Fruit fly (Drosophila melanogaster): ENCODE data around the gene RpL32.

RpL32 gene

DNA sequence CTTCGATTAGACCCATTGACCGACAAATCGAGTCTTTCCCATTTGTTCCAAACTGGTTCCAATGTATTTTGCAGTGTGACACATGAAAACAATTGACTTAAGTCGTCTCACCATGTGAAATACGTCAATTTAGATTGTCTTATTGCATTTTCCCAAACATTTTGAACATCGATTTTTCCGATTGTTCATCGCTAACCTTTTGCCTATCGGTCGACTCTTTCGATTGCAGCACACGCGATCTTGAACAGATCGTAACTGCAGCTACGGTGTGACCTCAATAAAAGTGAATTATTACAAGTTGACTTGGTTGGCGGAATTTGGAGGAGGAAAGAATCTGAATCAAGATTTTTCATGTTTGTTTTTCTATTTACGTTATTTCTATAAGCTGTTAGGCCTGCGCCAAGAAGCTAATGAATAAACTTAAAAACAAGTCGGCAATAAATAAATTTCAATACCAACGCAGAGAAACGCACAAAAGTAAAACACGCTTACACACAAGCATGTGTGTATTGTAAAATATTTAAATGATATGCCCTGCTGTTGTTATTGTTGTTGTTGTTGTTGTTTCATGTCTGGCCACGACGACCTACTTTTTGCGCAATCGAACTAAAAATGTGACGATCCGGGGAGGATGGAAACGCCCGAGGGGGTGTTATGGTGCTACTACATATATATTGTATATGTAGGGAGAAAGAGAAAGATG, 14.6 kb upstream of the RpL32 start:
- no peak for TF ChIP-seq noc (tag; optimal IDR thresholded peaks at IDR 0.05)

- TF ChIP-seq noc (tag; optimal IDR thresholded peaks at IDR 0.05), result no peak
These were observed 14.0 kb upstream of the RpL32 start for dm6 chr3R:30059944-30060343.

DNA sequence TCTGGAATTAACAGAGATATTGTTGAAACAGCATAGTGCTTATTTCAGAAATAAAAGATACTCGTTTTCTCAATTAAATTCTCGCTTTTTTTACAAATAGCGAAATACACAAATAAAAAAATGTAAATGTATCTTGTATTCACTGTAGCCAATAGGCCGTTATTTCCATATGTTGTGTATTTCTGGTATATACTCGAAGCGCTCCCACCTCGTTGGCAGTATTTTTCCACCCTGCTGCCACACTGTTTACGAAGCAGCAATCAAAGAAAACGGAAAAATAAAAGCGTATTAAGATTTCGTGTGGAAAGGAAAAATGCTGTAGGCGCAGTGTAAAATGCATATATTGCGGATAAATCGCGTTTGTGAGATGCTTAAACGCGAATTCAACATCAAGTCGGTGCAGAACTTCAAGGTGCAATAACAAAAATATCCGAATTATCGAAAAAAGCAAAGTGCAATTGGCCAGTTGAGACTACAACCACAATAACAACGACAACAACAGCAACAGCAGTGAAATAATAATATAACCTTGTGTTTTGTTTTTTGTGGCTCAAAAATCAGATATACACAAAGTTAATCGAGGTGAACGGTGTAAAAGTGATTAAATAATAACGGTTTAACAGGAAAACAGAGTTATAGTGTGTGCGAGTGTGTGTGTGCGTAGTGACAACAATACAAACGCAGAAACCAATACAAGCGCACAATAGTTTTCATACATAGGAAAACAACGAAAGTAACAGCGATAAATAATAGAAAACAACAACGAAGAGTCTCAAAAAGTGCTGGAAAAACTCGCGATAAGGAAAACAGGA, 12.3 kb upstream of the RpL32 start, which contains the start of gene sima:
Gene sima (plus strand): TSS at position 255 of the 812 bp plus-strand sequence.
- no peak for TF ChIP-seq noc (tag; optimal IDR thresholded peaks at IDR 0.05)

dm6 chr3R:30056592-30057135, 10.7 kb upstream of the RpL32 start, which contains the start of the genes CG7950 and Rpp14a:
CG7950 (plus strand) TSS chr3R:30056859.
Rpp14a (plus strand) TSS chr3R:30056859.
- TF ChIP-seq noc (tag; optimal IDR thresholded peaks at IDR 0.05), result peak; percentile 69

- TF ChIP-seq noc (tag; optimal IDR thresholded peaks at IDR 0.05), result no peak
These were observed 10.1 kb upstream of the RpL32 start, which contains the start of the genes Rpp14b and spn-A for dm6 chr3R:30055915-30056544. Rpp14b (plus strand) TSS chr3R:30055957. spn-A (minus strand) TSS chr3R:30056037.

- no peak for TF ChIP-seq noc (tag; optimal IDR thresholded peaks at IDR 0.05)
These were observed 6.6 kb upstream of the RpL32 start, which contains the start of gene Jasper for dm6 chr3R:30052455-30053046. Jasper (plus strand) TSS chr3R:30052514.

dm6 chr3R:30051933-30052332, 6.0 kb upstream of the RpL32 start, which contains the start of gene CG15528:
CG15528 (minus strand) TSS chr3R:30052112.
- TF ChIP-seq noc (tag; optimal IDR thresholded peaks at IDR 0.05), result no peak

dm6 chr3R:30050448-30050847, 4.5 kb upstream of the RpL32 start:
- TF ChIP-seq noc (tag; optimal IDR thresholded peaks at IDR 0.05), result no peak

- TF ChIP-seq noc (tag; optimal IDR thresholded peaks at IDR 0.05), result no peak
These were observed 2.7 kb downstream of the RpL32 start, which contains the start of gene Sry-delta for dm6 chr3R:30043139-30043744. Sry-delta (plus strand) TSS chr3R:30043341.

DNA sequence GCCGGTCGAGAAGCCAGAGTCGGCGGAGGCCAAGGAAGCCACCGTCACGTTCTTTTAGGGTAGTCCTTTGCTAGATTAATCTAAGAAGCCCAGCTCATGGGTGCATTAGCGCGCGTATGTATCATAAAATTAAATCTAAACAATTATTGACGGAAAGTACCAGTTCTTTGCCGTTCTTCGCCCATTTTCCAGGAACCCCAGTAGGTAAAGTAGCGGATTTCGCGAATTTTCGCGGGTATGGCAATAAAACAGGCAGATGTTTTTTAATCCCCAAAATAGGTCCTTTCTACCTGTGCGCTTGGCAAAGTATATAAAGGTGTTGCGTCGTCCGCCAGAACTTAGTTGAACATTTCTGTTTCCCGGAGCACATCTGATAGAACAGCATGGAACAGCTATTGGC, 5.1 kb downstream of the RpL32 start:
- no peak for TF ChIP-seq noc (tag; optimal IDR thresholded peaks at IDR 0.05)

DNA sequence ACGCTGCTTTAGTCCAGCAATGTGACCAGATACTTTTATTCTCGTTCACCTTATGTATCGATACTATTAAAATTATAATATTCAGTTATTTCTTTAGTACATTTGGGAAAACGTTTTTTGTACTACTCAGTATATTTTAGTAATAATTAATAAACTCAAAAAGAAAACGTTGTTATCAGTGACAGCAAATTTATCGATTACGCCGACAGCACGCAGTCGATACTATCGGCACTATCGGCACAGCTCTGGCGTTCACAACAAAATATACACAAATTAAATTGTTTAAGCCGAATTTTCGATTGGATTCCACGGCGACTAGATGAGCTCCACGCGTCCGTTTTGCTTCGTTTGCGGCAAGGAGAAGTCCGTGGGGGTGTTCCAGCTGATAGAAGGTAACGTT, 6.5 kb downstream of the RpL32 start, which contains the start of the genes janA, Sry-alpha and Sry-beta:
Gene janA (minus strand): TSS at position 40 of the 400 bp plus-strand sequence.
Gene Sry-alpha (plus strand): TSS at position 226 of the 400 bp plus-strand sequence.
Gene Sry-beta (plus strand): TSS at position 226 of the 400 bp plus-strand sequence.
- no peak for TF ChIP-seq noc (tag; optimal IDR thresholded peaks at IDR 0.05)

DNA sequence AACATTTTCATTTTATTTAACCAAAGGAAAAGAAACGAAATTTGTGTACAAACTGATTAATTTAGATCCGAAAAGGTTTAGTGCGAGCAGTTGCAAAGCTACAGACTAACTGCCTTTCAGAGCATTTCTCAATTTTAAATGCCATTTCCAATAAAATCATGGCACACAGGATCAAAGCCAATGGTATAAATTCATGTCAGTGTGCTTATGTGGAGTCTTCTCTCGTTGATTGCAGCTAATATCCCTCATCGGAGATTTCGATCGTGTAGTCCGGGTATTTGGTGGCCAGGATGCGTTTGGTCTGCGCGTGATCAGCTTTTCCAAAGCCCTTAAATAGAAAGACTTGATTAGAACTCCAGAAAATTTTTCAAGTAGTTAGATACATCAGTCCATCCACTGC, 7.3 kb downstream of the RpL32 start, which contains the start of gene janB:
Gene janB (minus strand): TSS at position 101 of the 400 bp plus-strand sequence.
- no peak for TF ChIP-seq noc (tag; optimal IDR thresholded peaks at IDR 0.05)

- no peak for TF ChIP-seq noc (tag; optimal IDR thresholded peaks at IDR 0.05)
These were observed 8.3 kb downstream of the RpL32 start, which contains the start of gene ocn for dm6 chr3R:30037630-30038029. ocn (minus strand) TSS chr3R:30037730.

dm6 chr3R:30036609-30037008, 9.4 kb downstream of the RpL32 start, which contains the start of gene ZIPIC:
ZIPIC (minus strand) TSS chr3R:30036870.
- TF ChIP-seq noc (tag; optimal IDR thresholded peaks at IDR 0.05), result no peak
